Fruit fly (Drosophila melanogaster) S2 (cell line): Measurements from ENCODE around the gene mub.

ENCODE experiments used
- CG8478 ChIP-seq: fragments of >200 bp; optimal IDR thresholded peaks from 2 replicates; lab custom pipeline; 2018
- CTCF ChIP-seq, 2 experiments: fragments of >200 bp; optimal IDR thresholded peaks; 2 replicates each; lab custom pipeline; 2018

DNA sequence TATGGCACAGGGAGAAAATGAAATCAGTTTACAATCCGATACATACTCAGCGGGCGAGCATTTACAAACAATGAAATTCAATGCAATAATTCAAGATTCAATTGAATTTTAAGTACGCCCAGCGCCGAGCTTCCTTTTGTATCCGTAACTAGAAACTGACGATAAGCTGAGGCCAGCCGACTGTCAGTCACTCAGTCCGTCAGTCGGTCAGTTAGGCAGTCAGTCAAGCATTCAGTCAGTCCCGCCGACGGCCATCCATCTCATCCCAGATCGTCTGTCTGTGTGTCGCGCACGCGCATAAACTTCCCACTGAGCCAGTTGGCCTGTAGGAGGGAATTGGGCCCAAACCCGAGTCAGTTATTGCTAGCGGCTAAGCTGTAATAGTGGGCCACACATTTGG, 25.1 kb upstream of the mub start:
- no peak for TF ChIP-seq CG8478 (lab: Kevin White, UChicago)
- no peak for TF ChIP-seq CTCF (optimal IDR thresholded peaks at IDR 0.05; lab: Kevin White, UChicago)
